Fruit fly (Drosophila melanogaster): ENCODE results near the gene CG6324.

- TF ChIP-seq ssp (GFP tag; IDR thresholded peaks at IDR 0.05) (no peak), hth (optimal IDR thresholded peaks at IDR 0.05) (no peak), Vsx1 (GFP tag; optimal IDR thresholded peaks at IDR 0.05) (no peak), CG30403 (GFP tag; optimal IDR thresholded peaks at IDR 0.05) (no peak), Dll (GFP tag; IDR thresholded peaks at IDR 0.05; ENCODE audit: partially characterized antibody) (no peak), hbn (GFP tag; IDR thresholded peaks at IDR 0.05; ENCODE audit: partially characterized antibody) (no peak), gfzf (GFP tag; optimal IDR thresholded peaks at IDR 0.05) (no peak), ewg (GFP tag; optimal IDR thresholded peaks at IDR 0.05) (no peak)
Observed at dm6 chrX:15443502-15443901, 32.4 kb upstream of the CG6324 start.
